Fruit fly (Drosophila melanogaster) whole organism, embryonic: Measurements from ENCODE around the gene CG32625.

Experiments used
- CG10267 ChIP-seq: fragments of 200-800 bp; sonication (Bioruptor generic); optimal IDR thresholded peaks from 2 replicates; lab custom pipeline; 2018; ENCODE audit warnings: missing biosample characterization, mild to moderate bottlenecking, missing genetic modification characterization, moderate library complexity
- CG10565 ChIP-seq: fragments of 200-800 bp; sonication (Bioruptor generic); optimal IDR thresholded peaks from 3 replicates; lab custom pipeline; 2016; ENCODE audit warnings: missing biosample characterization, mild to moderate bottlenecking, missing genetic modification characterization
- CG10979 ChIP-seq: fragments of 200-800 bp; sonication (Bioruptor generic); optimal IDR thresholded peaks from 2 replicates; lab custom pipeline; 2018; ENCODE audit warnings: missing biosample characterization, mild to moderate bottlenecking, missing genetic modification characterization, moderate library complexity
- CG11695 ChIP-seq: fragments of 200-800 bp; sonication (Bioruptor generic); IDR thresholded peaks from 3 replicates; pipeline ENCODE4 v1.3.6; 2022; ENCODE audit warnings: missing biosample characterization, missing genetic modification characterization
- CG14014 ChIP-seq: fragments of 200-800 bp; sonication (Bioruptor generic); IDR thresholded peaks from 2 replicates; pipeline ENCODE4 v1.3.6; 2022; ENCODE audit warnings: missing biosample characterization, missing genetic modification characterization
- CG17385 ChIP-seq: fragments of 200-800 bp; sonication (Bioruptor generic); optimal IDR thresholded peaks from 3 replicates; lab custom pipeline; 2018; ENCODE audit warnings: missing biosample characterization, mild to moderate bottlenecking, missing genetic modification characterization
- CG17802 ChIP-seq: fragments of 200-800 bp; sonication (Bioruptor generic); optimal IDR thresholded peaks from 2 replicates; lab custom pipeline; 2018; ENCODE audit warnings: missing biosample characterization, mild to moderate bottlenecking, missing genetic modification characterization, moderate library complexity
- CG2120 ChIP-seq: fragments of 200-800 bp; sonication (Bioruptor generic); optimal IDR thresholded peaks from 3 replicates; lab custom pipeline; 2016; ENCODE audit warnings: missing biosample characterization, missing genetic modification characterization
- CG30403 ChIP-seq: fragments of 200-800 bp; sonication (Bioruptor generic); optimal IDR thresholded peaks from 3 replicates; lab custom pipeline; 2016; ENCODE audit warnings: missing biosample characterization, missing genetic modification characterization
- CG3065 ChIP-seq: fragments of 200-800 bp; sonication (Bioruptor generic); optimal IDR thresholded peaks from 2 replicates; lab custom pipeline; 2016; ENCODE audit warnings: missing biosample characterization, missing genetic modification characterization
- CG33213 ChIP-seq: fragments of 200-800 bp; sonication (Bioruptor generic); optimal IDR thresholded peaks from 3 replicates; lab custom pipeline; 2016; ENCODE audit warnings: missing biosample characterization, missing genetic modification characterization
- CG34422 ChIP-seq: fragments of 200-800 bp; sonication (Bioruptor generic); IDR thresholded peaks from 3 replicates; pipeline ENCODE4 v1.3.6; 2022; ENCODE audit warnings: missing biosample characterization, missing genetic modification characterization
- CG4360 ChIP-seq: fragments of 200-800 bp; sonication (Bioruptor generic); IDR thresholded peaks from 2 replicates; pipeline ENCODE4 v1.3.6; 2022; ENCODE audit warnings: missing biosample characterization, missing genetic modification characterization
- CG4424 ChIP-seq: fragments of 200-800 bp; sonication (Bioruptor generic); optimal IDR thresholded peaks from 3 replicates; lab custom pipeline; 2016; ENCODE audit warnings: missing biosample characterization, missing genetic modification characterization
- CG4617 ChIP-seq: fragments of 200-800 bp; sonication (Bioruptor generic); optimal IDR thresholded peaks from 3 replicates; lab custom pipeline; 2016; ENCODE audit warnings: missing biosample characterization, missing genetic modification characterization, borderline replicate concordance
- Dip2 ChIP-seq: fragments of 200-800 bp; sonication (Bioruptor generic); IDR thresholded peaks from 2 replicates; pipeline ENCODE4 v1.3.6; 2022; ENCODE audit warnings: missing biosample characterization, missing genetic modification characterization
- Drgx ChIP-seq: fragments of 200-800 bp; sonication (Bioruptor generic); IDR thresholded peaks from 2 replicates; pipeline ENCODE4 v1.3.6; 2022; ENCODE audit warnings: missing biosample characterization, missing genetic modification characterization
- Eip74EF ChIP-seq, 2 experiments: fragments of 200-800 bp in 1 of 2; fragments of >200 bp in 1 of 2; sonication (Bioruptor generic) in 1 of 2; optimal IDR thresholded peaks; 2 replicates each; lab custom pipeline; 2017 to 2019; ENCODE audit warnings: missing biosample characterization in 2 of 2, missing genetic modification characterization in 2 of 2, mild to moderate bottlenecking in 1 of 2, moderate library complexity in 1 of 2
- Elba2 ChIP-seq: fragments of 200-800 bp; sonication (Bioruptor generic); optimal IDR thresholded peaks from 3 replicates; lab custom pipeline; 2016; ENCODE audit warnings: missing biosample characterization, missing genetic modification characterization
- Lpt ChIP-seq: fragments of >200 bp; optimal IDR thresholded peaks from 2 replicates; lab custom pipeline; 2018; ENCODE audit warnings: missing biosample characterization, missing genetic modification characterization
- MESR4 ChIP-seq: fragments of 200-800 bp; sonication (Bioruptor generic); optimal IDR thresholded peaks from 2 replicates; lab custom pipeline; 2018; ENCODE audit warnings: missing biosample characterization, mild to moderate bottlenecking, missing genetic modification characterization, moderate library complexity
- Nf-YB ChIP-seq: fragments of 200-800 bp; sonication (Bioruptor generic); optimal IDR thresholded peaks from 3 replicates; lab custom pipeline; 2019; ENCODE audit warnings: missing biosample characterization, mild to moderate bottlenecking, missing genetic modification characterization, moderate library complexity
- Nf-YC ChIP-seq: fragments of 200-800 bp; optimal IDR thresholded peaks from 3 replicates; lab custom pipeline; 2019; ENCODE audit warnings: missing biosample characterization, mild to moderate bottlenecking, missing genetic modification characterization, moderate library complexity
- NfI ChIP-seq: fragments of 200-800 bp; sonication (Bioruptor generic); optimal IDR thresholded peaks from 3 replicates; lab custom pipeline; 2018; ENCODE audit warnings: missing biosample characterization, mild to moderate bottlenecking, missing genetic modification characterization, moderate library complexity
- Ptx1 ChIP-seq: fragments of 200-800 bp; sonication (Bioruptor generic); IDR thresholded peaks from 2 replicates; pipeline ENCODE4 v1.3.6; 2022; ENCODE audit warnings: missing biosample characterization, missing genetic modification characterization
- Vsx1 ChIP-seq: fragments of 200-800 bp; sonication (Bioruptor generic); optimal IDR thresholded peaks from 2 replicates; lab custom pipeline; 2017; ENCODE audit warnings: missing biosample characterization, mild to moderate bottlenecking, missing genetic modification characterization, missing genetic modification reagents
- YL-1 ChIP-seq: fragments of 200-800 bp; sonication (Bioruptor generic); optimal IDR thresholded peaks from 3 replicates; lab custom pipeline; 2017; ENCODE audit warnings: missing biosample characterization, mild to moderate bottlenecking, missing genetic modification characterization
- az2 ChIP-seq: fragments of 200-800 bp; sonication (Bioruptor generic); optimal IDR thresholded peaks from 3 replicates; lab custom pipeline; 2016; ENCODE audit warnings: missing biosample characterization, missing genetic modification characterization
- caup ChIP-seq: fragments of 200-800 bp; sonication (Bioruptor generic); optimal IDR thresholded peaks from 3 replicates; lab custom pipeline; 2017; ENCODE audit warnings: missing biosample characterization, mild to moderate bottlenecking, missing genetic modification characterization, moderate library complexity; ENCODE audit not compliant: severe bottlenecking
- cg ChIP-seq: fragments of 200-800 bp; sonication (Bioruptor generic); optimal IDR thresholded peaks from 3 replicates; lab custom pipeline; 2019; ENCODE audit warnings: missing biosample characterization, mild to moderate bottlenecking, missing genetic modification characterization, moderate library complexity
- corto ChIP-seq: fragments of 200-800 bp; sonication (Bioruptor generic); optimal IDR thresholded peaks from 2 replicates; lab custom pipeline; 2016; ENCODE audit warnings: missing biosample characterization, mild to moderate bottlenecking, missing genetic modification characterization, moderate library complexity
- crp ChIP-seq, 2 experiments: fragments of 200-800 bp; sonication (Bioruptor generic); optimal IDR thresholded peaks; 2 replicates in 1 of 2; 3 replicates in 1 of 2; lab custom pipeline; 2017; ENCODE audit warnings: missing biosample characterization in 2 of 2, missing genetic modification characterization in 2 of 2, mild to moderate bottlenecking in 1 of 2, moderate library complexity in 1 of 2
- gsb ChIP-seq: fragments of 200-800 bp; sonication (Bioruptor generic); IDR thresholded peaks from 2 replicates; pipeline ENCODE4 v1.3.6; 2022; ENCODE audit warnings: missing biosample characterization, missing genetic modification characterization
- hkb ChIP-seq, 2 experiments: fragments of 200-800 bp in 1 of 2; fragments of >200 bp in 1 of 2; sonication (Bioruptor generic) in 1 of 2; IDR thresholded peaks in 1 of 2; optimal IDR thresholded peaks in 1 of 2; 2 replicates each; pipeline versions ENCODE4 v1.3.6 to Lab custom; 2017 to 2022; ENCODE audit warnings: missing biosample characterization in 1 of 2, missing genetic modification characterization in 1 of 2
- insv ChIP-seq, 2 experiments: fragments of 200-800 bp; sonication (Bioruptor generic); optimal IDR thresholded peaks; 3 replicates each; lab custom pipeline; 2016 to 2018; ENCODE audit warnings: missing biosample characterization in 2 of 2, missing genetic modification characterization in 2 of 2
- klu ChIP-seq: fragments of 200-800 bp; sonication (Bioruptor generic); IDR thresholded peaks from 2 replicates; pipeline ENCODE4 v1.3.6; 2022; ENCODE audit warnings: missing biosample characterization, missing genetic modification characterization
- lilli ChIP-seq: fragments of 200-800 bp; sonication (Bioruptor generic); optimal IDR thresholded peaks from 3 replicates; lab custom pipeline; 2016; ENCODE audit warnings: missing biosample characterization, missing genetic modification characterization
- nerfin-1 ChIP-seq: fragments of 200-800 bp; sonication (Bioruptor generic); optimal IDR thresholded peaks from 3 replicates; lab custom pipeline; 2019; ENCODE audit warnings: missing biosample characterization, mild to moderate bottlenecking, missing genetic modification characterization, moderate library complexity
- nmo ChIP-seq: fragments of 200-800 bp; sonication (Bioruptor generic); optimal IDR thresholded peaks from 2 replicates; lab custom pipeline; 2018; ENCODE audit warnings: missing biosample characterization, mild to moderate bottlenecking, missing genetic modification characterization, moderate library complexity
- pros ChIP-seq: fragments of 200-800 bp; sonication (Bioruptor generic); optimal IDR thresholded peaks from 3 replicates; lab custom pipeline; 2019; ENCODE audit warnings: missing biosample characterization, mild to moderate bottlenecking, missing genetic modification characterization, moderate library complexity
- ranshi ChIP-seq: fragments of 200-800 bp; sonication (Bioruptor generic); IDR thresholded peaks from 2 replicates; pipeline ENCODE4 v1.3.6; 2022; ENCODE audit warnings: missing biosample characterization, missing genetic modification characterization
- row ChIP-seq: fragments of 200-800 bp; sonication (Bioruptor generic); IDR thresholded peaks from 3 replicates; pipeline ENCODE4 v1.3.6; 2022; ENCODE audit warnings: missing biosample characterization, missing genetic modification characterization
- sens ChIP-seq: fragments of 200-800 bp; sonication (Bioruptor generic); peaks from one replicate; lab custom pipeline; 2016; ENCODE audit warnings: missing biosample characterization, missing genetic modification characterization
- sug ChIP-seq: fragments of 200-800 bp; optimal IDR thresholded peaks from 2 replicates; lab custom pipeline; 2019; ENCODE audit warnings: missing biosample characterization, mild to moderate bottlenecking, missing genetic modification characterization, moderate library complexity
- zen ChIP-seq: fragments of 200-800 bp; sonication (Bioruptor generic); optimal IDR thresholded peaks from 3 replicates; lab custom pipeline; 2018; ENCODE audit warnings: missing biosample characterization, mild to moderate bottlenecking, missing genetic modification characterization, moderate library complexity
- zf30C ChIP-seq: fragments of 200-800 bp; sonication (Bioruptor generic); optimal IDR thresholded peaks from 3 replicates; lab custom pipeline; 2018; ENCODE audit warnings: missing biosample characterization, mild to moderate bottlenecking, missing genetic modification characterization
- zfh2 ChIP-seq: fragments of 200-800 bp; sonication (Bioruptor generic); optimal IDR thresholded peaks from 2 replicates; lab custom pipeline; 2016; ENCODE audit warnings: missing biosample characterization, missing genetic modification characterization

Gene CG32625

dm6 chrX:13735322-13736173 is 21.1 kb downstream of the CG32625 start:
- TF ChIP-seq CG34422 (GFP tag; lab: Robert Waterston, UW) (peak; percentile 46; the same call in 1 of the 3 replicates), Drgx (GFP tag; lab: Robert Waterston, UW) (peak; percentile 17; the same call in 1 of the 2 replicates), YL-1 (GFP tag; lab: Kevin White, UChicago) (peak; percentile 25), zf30C (GFP tag; lab: Kevin White, UChicago) (peak; percentile 60), MESR4 (GFP tag; lab: Kevin White, UChicago) (peak; percentile 38), CG33213 (GFP tag; lab: Kevin White, UChicago) (no peak), insv (GFP tag; optimal IDR thresholded peaks at IDR 0.05; lab: Kevin White, UChicago) (peak; percentile 91 to 98), crp (GFP tag; optimal IDR thresholded peaks at IDR 0.05; lab: Kevin White, UChicago) (peak in 1 of 2 experiments; percentile 26), zen (tag; lab: Kevin White, UChicago) (peak; percentile 7), Eip74EF (GFP tag; optimal IDR thresholded peaks at IDR 0.05; lab: Kevin White, UChicago) (peak in 1 of 2 experiments; percentile 29), hkb (optimal IDR thresholded peaks at IDR 0.05; lab: Kevin White, UChicago) (no peak), hkb (GFP tag; IDR thresholded peaks at IDR 0.05; lab: Robert Waterston, UW) (0 out of 2 replicates have a peak, but pooled peaks have one; percentile 7), klu (GFP tag; lab: Robert Waterston, UW) (no peak), nmo (GFP tag; lab: Kevin White, UChicago) (peak; percentile 1), caup (GFP tag; lab: Kevin White, UChicago) (peak; percentile 10), CG4617 (GFP tag; lab: Kevin White, UChicago) (peak; percentile 79), pros (no peak), cg (GFP tag; lab: Kevin White, UChicago) (peak; percentile 77), sug (tag; lab: Kevin White, UChicago) (no peak), NfI (GFP tag; lab: Kevin White, UChicago) (no peak), CG4360 (GFP tag; lab: Robert Waterston, UW) (0 out of 2 replicates have a peak, but pooled peaks have one; percentile 15), Dip2 (no peak), Vsx1 (GFP tag; lab: Kevin White, UChicago) (peak; percentile 79), Nf-YC (peak; percentile 4), Nf-YB (peak; percentile 11), CG3065 (peak; percentile 97), nerfin-1 (tag; lab: Kevin White, UChicago) (peak; percentile 37), Elba2 (GFP tag; lab: Kevin White, UChicago) (peak; percentile 88)

- TF ChIP-seq corto (GFP tag; lab: Kevin White, UChicago) (no peak), ranshi (GFP tag; lab: Robert Waterston, UW) (0 out of 2 replicates have a peak, but pooled peaks have one; percentile 30), CG2120 (peak; percentile 24), Ptx1 (GFP tag; lab: Robert Waterston, UW) (peak; percentile 20; the same call in 1 of the 2 replicates), CG11695 (peak; percentile 56; the same call in 2 of the 3 replicates), CG30403 (GFP tag; lab: Kevin White, UChicago) (peak; percentile 27), CG17802 (tag; lab: Kevin White, UChicago) (no peak), lilli (GFP tag; lab: Kevin White, UChicago) (peak; percentile 13), gsb (GFP tag; lab: Robert Waterston, UW) (no peak), sens (GFP tag; lab: Kevin White, UChicago) (peak; percentile 70), CG10979 (peak; percentile 29), CG17385 (GFP tag; lab: Kevin White, UChicago) (peak; percentile 21), CG10267 (tag; lab: Kevin White, UChicago) (peak; percentile 21), az2 (peak; percentile 7), Drgx (GFP tag; lab: Robert Waterston, UW) (peak; percentile 60), zfh2 (GFP tag; lab: Kevin White, UChicago) (no peak), CG4424 (GFP tag; lab: Kevin White, UChicago) (peak; percentile 5), Lpt (no peak), row (GFP tag; lab: Robert Waterston, UW) (peak; percentile 28; the same call in 1 of the 3 replicates), CG10565 (GFP tag; lab: Kevin White, UChicago) (no peak), CG14014 (GFP tag; lab: Robert Waterston, UW) (0 out of 2 replicates have a peak, but pooled peaks have one; percentile 12)
Observed at dm6 chrX:13734866-13735265, 21.8 kb downstream of the CG32625 start.
